Fruit fly (Drosophila melanogaster): Measurements from ENCODE around the gene Mondo.

dm6 chr2L:21344203-21344753 is 34.4 kb upstream of the Mondo start, which contains the start of gene Tsp39D:
- no peak for TF ChIP-seq CG8478 (optimal IDR thresholded peaks at IDR 0.05)
- peak; percentile 37 to 48 for TF ChIP-seq CTCF (optimal IDR thresholded peaks at IDR 0.05)

Measured in S2 (cell line).